Worm (Caenorhabditis elegans) whole organism, midembryonic: ENCODE data around the gene rmif-2.

Source experiments
- T22C8.4 ChIP-seq: fragments of 200-800 bp; sonication (Bioruptor generic); IDR thresholded peaks from 2 replicates; pipeline ENCODE4 v1.3.6; 2022; ENCODE audit warnings: missing genetic modification characterization, missing compliant biosample characterization
- cog-1 ChIP-seq: sonication (generic microtip); optimal IDR thresholded peaks from 2 replicates; lab custom pipeline; 2016; ENCODE audit warnings: missing genetic modification characterization, missing compliant biosample characterization
- flt-1 ChIP-seq: fragments of 200-800 bp; sonication (Bioruptor generic); IDR thresholded peaks from 2 replicates; pipeline ENCODE4 v1.3.6; 2022; ENCODE audit warnings: missing genetic modification characterization, missing compliant biosample characterization
- ref-1 ChIP-seq: fragments of 200-800 bp; sonication (Bioruptor generic); conservative IDR thresholded peaks from 2 replicates; pipeline ENCODE4 v1.3.6; 2022; ENCODE audit warnings: missing genetic modification reagents, missing genetic modification characterization, missing compliant biosample characterization
- tab-1 ChIP-seq: fragments of 200-800 bp; sonication (Bioruptor generic); IDR thresholded peaks from 2 replicates; pipeline ENCODE4 v1.3.6; 2022; ENCODE audit warnings: missing genetic modification characterization, missing compliant biosample characterization
- ztf-23 ChIP-seq: fragments of 200-800 bp; sonication (Bioruptor generic); IDR thresholded peaks from 2 replicates; pipeline ENCODE4 v1.3.6; 2022; ENCODE audit warnings: missing genetic modification reagents, missing genetic modification characterization, missing compliant biosample characterization

DNA sequence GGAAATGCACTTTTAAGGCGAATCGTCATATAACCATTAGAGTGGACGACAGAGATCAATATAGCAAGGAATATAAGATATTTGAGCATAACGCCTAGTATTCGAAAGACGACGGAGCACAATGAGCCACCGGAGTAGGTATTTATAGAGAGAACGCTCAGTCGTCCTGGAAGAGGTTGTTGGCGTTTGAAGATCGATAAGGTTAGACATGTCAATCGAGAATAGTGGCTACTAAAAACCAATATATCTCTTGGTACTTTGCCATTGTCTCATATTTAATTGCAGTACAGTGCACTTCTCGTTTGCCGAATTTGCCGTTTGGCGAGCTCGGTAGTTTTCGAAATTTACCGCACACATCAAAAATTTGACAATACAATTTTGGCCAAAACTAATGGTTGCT lies 25.6 kb downstream of the rmif-2 start, which contains the start of gene dsl-1:
- TF ChIP-seq flt-1: no peak
- no peak for TF ChIP-seq T22C8.4
- no peak for TF ChIP-seq ref-1 (GFP tag; lab: Robert Waterston, UW)
- no peak for TF ChIP-seq ztf-23 (GFP tag; lab: Robert Waterston, UW)
- TF ChIP-seq tab-1: no peak
- no peak for TF ChIP-seq cog-1 (tag; lab: Kevin White, UChicago)
